Worm (Caenorhabditis elegans): Measurements from ENCODE around the gene clec-205.

DNA sequence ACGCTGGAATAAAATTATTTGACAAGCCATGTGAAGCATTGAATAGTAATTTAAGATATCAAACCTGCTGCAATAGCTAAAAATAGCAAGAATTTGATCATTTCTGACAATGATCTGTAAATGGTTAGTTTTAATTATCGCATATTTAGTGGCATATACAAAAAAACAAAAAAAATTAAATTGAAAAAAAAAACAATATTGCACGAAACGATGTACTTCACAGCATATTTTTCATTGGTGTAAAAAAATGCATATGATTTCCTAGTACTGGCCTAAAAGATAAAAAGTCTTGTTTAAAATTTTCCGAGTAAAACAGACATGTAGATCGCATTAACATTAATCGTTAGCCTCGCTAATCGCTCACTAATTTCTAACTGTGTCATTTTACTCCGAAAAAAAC is 11.6 kb upstream of the clec-205 start, which contains the start of gene ZK697.8:
- no peak for TF ChIP-seq dpl-1 (GFP tag; optimal IDR thresholded peaks at IDR 0.05)
- TF ChIP-seq ceh-62 (tag; optimal IDR thresholded peaks at IDR 0.05), result no peak
- no peak for TF ChIP-seq nhr-237 (tag; optimal IDR thresholded peaks at IDR 0.05)
- no peak for TF ChIP-seq Y5F2A.4 (GFP tag; optimal IDR thresholded peaks at IDR 0.05)
- TF ChIP-seq lir-3 (tag; optimal IDR thresholded peaks at IDR 0.05), result no peak
- no peak for TF ChIP-seq nhr-28 (tag; optimal IDR thresholded peaks at IDR 0.05)
- TF ChIP-seq ces-1 (GFP tag; optimal IDR thresholded peaks at IDR 0.05), result no peak
- no peak for TF ChIP-seq set-16 (GFP tag; IDR thresholded peaks at IDR 0.05)
- no peak for TF ChIP-seq ceh-82 (tag; optimal IDR thresholded peaks at IDR 0.05)
